Worm (Caenorhabditis elegans) whole organism, L3 larva: Measurements from ENCODE around the gene rnp-9.
A peak's percentile ranks its signal among the peaks of the same experiment; 100 is the strongest.

Experiments
- R02D3.7 ChIP-seq: fragments of 150-350 bp; optimal IDR thresholded peaks from 2 replicates; lab custom pipeline; 2014; ENCODE audit warnings: missing biosample characterization, missing genetic modification characterization
- ZK546.5 ChIP-seq: sonication (generic microtip); optimal IDR thresholded peaks from 2 replicates; lab custom pipeline; 2017; ENCODE audit warnings: missing biosample characterization, missing genetic modification characterization
- aly-2 ChIP-seq: fragments of 150-350 bp; optimal IDR thresholded peaks from 2 replicates; lab custom pipeline; 2014; ENCODE audit warnings: missing biosample characterization, missing genetic modification characterization
- ceh-16 ChIP-seq: sonication (generic microtip); optimal IDR thresholded peaks from 2 replicates; lab custom pipeline; 2017; ENCODE audit warnings: missing biosample characterization, missing genetic modification characterization
- ceh-28 ChIP-seq: fragments of 150-350 bp; optimal IDR thresholded peaks from 2 replicates; lab custom pipeline; 2014; ENCODE audit warnings: missing biosample characterization, missing genetic modification reagents, missing genetic modification characterization
- ceh-82 ChIP-seq: fragments of 150-350 bp; optimal IDR thresholded peaks from 2 replicates; lab custom pipeline; 2014; ENCODE audit warnings: missing biosample characterization, missing genetic modification characterization
- ceh-9 ChIP-seq: sonication (generic microtip); optimal IDR thresholded peaks from 2 replicates; lab custom pipeline; 2018; ENCODE audit warnings: missing biosample characterization, missing genetic modification characterization
- daf-12 ChIP-seq: fragments of 150-350 bp; optimal IDR thresholded peaks from 2 replicates; lab custom pipeline; 2014; ENCODE audit warnings: missing biosample characterization, missing genetic modification reagents, missing genetic modification characterization
- egl-27 ChIP-seq: sonication (generic microtip); optimal IDR thresholded peaks from 4 replicates; lab custom pipeline; 2017; ENCODE audit warnings: missing biosample characterization, missing genetic modification reagents, missing genetic modification characterization
- egl-5 ChIP-seq: fragments of 150-350 bp; optimal IDR thresholded peaks from 2 replicates; lab custom pipeline; 2017; ENCODE audit warnings: missing biosample characterization, missing genetic modification reagents, missing genetic modification characterization, inconsistent platforms
- elt-1 ChIP-seq: fragments of 150-350 bp; optimal IDR thresholded peaks from 2 replicates; lab custom pipeline; 2014; ENCODE audit warnings: missing biosample characterization, missing genetic modification characterization
- elt-2 ChIP-seq: sonication (generic microtip); optimal IDR thresholded peaks from 2 replicates; lab custom pipeline; 2016; ENCODE audit warnings: missing genetic modification reagents, mild to moderate bottlenecking, missing genetic modification characterization, missing compliant biosample characterization
- eor-1 ChIP-seq, 2 experiments: fragments of 150-350 bp; optimal IDR thresholded peaks; 2 replicates each; lab custom pipeline; 2014 to 2018; ENCODE audit warnings: missing biosample characterization in 2 of 2, missing genetic modification characterization in 2 of 2
- fkh-10 ChIP-seq: sonication (generic microtip); optimal IDR thresholded peaks from 2 replicates; lab custom pipeline; 2017; ENCODE audit warnings: missing biosample characterization, missing genetic modification reagents, missing genetic modification characterization
- fkh-2 ChIP-seq: fragments of 150-350 bp; optimal IDR thresholded peaks from 2 replicates; lab custom pipeline; 2014; ENCODE audit warnings: missing biosample characterization, missing genetic modification reagents, missing genetic modification characterization
- hmg-11 ChIP-seq: sonication (generic microtip); optimal IDR thresholded peaks from 2 replicates; lab custom pipeline; 2016; ENCODE audit warnings: missing genetic modification characterization, missing compliant biosample characterization
- jun-1 ChIP-seq: fragments of 150-350 bp; optimal IDR thresholded peaks from 2 replicates; lab custom pipeline; 2014; ENCODE audit warnings: missing biosample characterization, missing genetic modification reagents, missing genetic modification characterization
- lin-39 ChIP-seq: fragments of 150-350 bp; optimal IDR thresholded peaks from 2 replicates; lab custom pipeline; 2018; ENCODE audit warnings: missing biosample characterization, missing genetic modification reagents, missing genetic modification characterization
- lsy-12 ChIP-seq: sonication (generic microtip); optimal IDR thresholded peaks from 2 replicates; lab custom pipeline; 2016; ENCODE audit warnings: mild to moderate bottlenecking, missing genetic modification characterization, missing compliant biosample characterization
- mdl-1 ChIP-seq: fragments of 150-350 bp; optimal IDR thresholded peaks from 2 replicates; lab custom pipeline; 2014; ENCODE audit warnings: missing biosample characterization, missing genetic modification characterization
- nfya-1 ChIP-seq: sonication (generic microtip); optimal IDR thresholded peaks from 2 replicates; lab custom pipeline; 2017; ENCODE audit warnings: missing genetic modification characterization, mild to moderate bottlenecking, missing compliant biosample characterization, antibody characterized with exemption, moderate library complexity; ENCODE audit not compliant: insufficient read depth
- nhr-11 ChIP-seq: fragments of 150-350 bp; optimal IDR thresholded peaks from 2 replicates; lab custom pipeline; 2014; ENCODE audit warnings: missing biosample characterization, missing genetic modification characterization
- nhr-23 ChIP-seq: fragments of 150-350 bp; optimal IDR thresholded peaks from 2 replicates; lab custom pipeline; 2014; ENCODE audit warnings: missing biosample characterization, missing genetic modification reagents, missing genetic modification characterization
- nhr-237 ChIP-seq: fragments of 150-350 bp; optimal IDR thresholded peaks from 2 replicates; lab custom pipeline; 2014; ENCODE audit warnings: missing biosample characterization, missing genetic modification characterization
- nhr-25 ChIP-seq: sonication (generic microtip); optimal IDR thresholded peaks from 2 replicates; lab custom pipeline; 2017; ENCODE audit warnings: missing biosample characterization, missing genetic modification characterization
- nhr-28 ChIP-seq: fragments of 150-350 bp; optimal IDR thresholded peaks from 2 replicates; lab custom pipeline; 2014; ENCODE audit warnings: missing biosample characterization, missing genetic modification characterization
- nhr-43 ChIP-seq: sonication (generic microtip); optimal IDR thresholded peaks from 2 replicates; lab custom pipeline; 2016; ENCODE audit warnings: mild to moderate bottlenecking, missing genetic modification characterization, missing compliant biosample characterization; ENCODE audit not compliant: poor library complexity, severe bottlenecking
- nhr-76 ChIP-seq: fragments of 150-350 bp; sonication (generic microtip); optimal IDR thresholded peaks from 5 replicates; lab custom pipeline; 2014; ENCODE audit warnings: missing biosample characterization, missing genetic modification characterization
- nhr-77 ChIP-seq: fragments of 150-350 bp; optimal IDR thresholded peaks from 2 replicates; lab custom pipeline; 2014; ENCODE audit warnings: missing biosample characterization, missing genetic modification characterization
- pha-4 ChIP-seq: fragments of 150-350 bp; optimal IDR thresholded peaks from 2 replicates; lab custom pipeline; 2014; ENCODE audit warnings: missing biosample characterization, missing genetic modification reagents, missing genetic modification characterization
- pqm-1 ChIP-seq: fragments of 150-350 bp; optimal IDR thresholded peaks from 2 replicates; lab custom pipeline; 2017; ENCODE audit warnings: missing biosample characterization, missing genetic modification characterization, inconsistent platforms
- sea-2 ChIP-seq: fragments of 150-350 bp; sonication (generic microtip); optimal IDR thresholded peaks from 4 replicates; lab custom pipeline; 2014; ENCODE audit warnings: missing biosample characterization, missing genetic modification reagents, missing genetic modification characterization
- skn-1 ChIP-seq: fragments of 150-350 bp; optimal IDR thresholded peaks from 2 replicates; lab custom pipeline; 2014; ENCODE audit warnings: missing biosample characterization, missing genetic modification characterization
- snpc-4 ChIP-seq: fragments of 150-350 bp; optimal IDR thresholded peaks from 2 replicates; lab custom pipeline; 2014; ENCODE audit warnings: missing biosample characterization, missing genetic modification characterization
- tbx-2 ChIP-seq: sonication (generic microtip); optimal IDR thresholded peaks from 2 replicates; lab custom pipeline; 2016; ENCODE audit warnings: mild to moderate bottlenecking, missing genetic modification characterization, missing compliant biosample characterization
- unc-39 ChIP-seq: sonication (generic microtip); optimal IDR thresholded peaks from 4 replicates; lab custom pipeline; 2017; ENCODE audit warnings: missing biosample characterization, missing genetic modification characterization
- unc-62 ChIP-seq: fragments of 150-350 bp; sonication (generic microtip); optimal IDR thresholded peaks from 4 replicates; lab custom pipeline; 2014; ENCODE audit warnings: missing biosample characterization, missing genetic modification reagents, missing genetic modification characterization
- zag-1 ChIP-seq: fragments of 150-350 bp; optimal IDR thresholded peaks from 2 replicates; lab custom pipeline; 2014; ENCODE audit warnings: missing biosample characterization, missing genetic modification characterization
- ztf-11 ChIP-seq: fragments of 150-350 bp; optimal IDR thresholded peaks from 2 replicates; lab custom pipeline; 2014; ENCODE audit warnings: missing biosample characterization, missing genetic modification characterization
- ztf-4 ChIP-seq: fragments of 150-350 bp; optimal IDR thresholded peaks from 2 replicates; lab custom pipeline; 2014; ENCODE audit warnings: missing biosample characterization, missing genetic modification characterization

The rnp-9 gene

ce11 chrX:10133082-10133481 lies 34.0 kb upstream of the rnp-9 start, which contains the start of gene unc-58:
unc-58 (minus strand) TSS chrX:10133182.
- TF ChIP-seq nhr-237 (tag; lab: Kevin White, UChicago) = no peak
- no peak for TF ChIP-seq aly-2 (tag; lab: Kevin White, UChicago)
- TF ChIP-seq unc-39 (tag; lab: Kevin White, UChicago) = no peak
- no peak for TF ChIP-seq nhr-77 (tag; lab: Kevin White, UChicago)
- no peak for TF ChIP-seq zag-1
- no peak for TF ChIP-seq nhr-25 (tag; lab: Kevin White, UChicago)
- TF ChIP-seq fkh-10 (GFP tag; lab: Kevin White, UChicago) = no peak
- TF ChIP-seq ceh-82 (tag; lab: Kevin White, UChicago) = no peak
- no peak for TF ChIP-seq R02D3.7 (tag; lab: Kevin White, UChicago)
- no peak for TF ChIP-seq elt-1
- no peak for TF ChIP-seq nhr-23 (tag; lab: Kevin White, UChicago)
- TF ChIP-seq nhr-76 (tag; lab: Kevin White, UChicago) = no peak
- no peak for TF ChIP-seq ceh-9
- TF ChIP-seq jun-1 = no peak
- TF ChIP-seq nhr-11 (tag; lab: Kevin White, UChicago) = no peak
- TF ChIP-seq unc-62 (GFP tag; lab: Kevin White, UChicago) = no peak
- TF ChIP-seq, all 47 proteins: peak for 0

DNA sequence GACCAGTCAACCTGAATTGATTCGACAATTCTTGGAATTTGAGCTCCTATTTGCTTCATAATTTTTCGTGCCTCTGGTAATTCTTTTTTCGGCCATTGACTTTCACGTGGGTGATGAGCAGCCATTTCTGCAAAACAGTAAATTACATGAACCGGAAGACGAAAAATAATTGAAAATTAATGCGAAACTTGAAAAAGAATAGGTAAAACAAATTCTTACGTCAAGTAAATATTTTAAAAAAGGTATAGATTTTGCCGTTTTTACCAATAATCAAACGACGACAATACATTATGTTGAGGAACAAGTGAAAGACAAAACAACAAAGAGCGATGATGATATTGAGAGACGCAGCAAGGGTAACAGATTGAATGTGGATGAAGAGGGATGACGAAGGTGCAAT lies 28.6 kb upstream of the rnp-9 start, which contains the start of gene moc-1:
TSS of gene moc-1 (minus strand) at position 127 of the 400 bp plus-strand sequence.
- no peak for TF ChIP-seq pqm-1

- TF ChIP-seq ZK546.5 (no peak), daf-12 (no peak), skn-1 (tag; lab: Kevin White, UChicago) (no peak), elt-1 (no peak), nhr-43 (tag; lab: Kevin White, UChicago) (no peak), ceh-9 (no peak), nhr-28 (tag; lab: Kevin White, UChicago) (no peak), elt-2 (tag; lab: Kevin White, UChicago) (no peak), jun-1 (no peak), snpc-4 (tag; lab: Kevin White, UChicago) (no peak)
Observed at ce11 chrX:10141264-10141663, 25.8 kb upstream of the rnp-9 start.

ce11 chrX:10141963-10142431 lies 25.1 kb upstream of the rnp-9 start, which contains the start of gene oac-14:
oac-14 (minus strand) TSS chrX:10142013.
- TF ChIP-seq pqm-1 (peak; percentile 98), ceh-16 (tag; lab: Kevin White, UChicago) (no peak), ceh-28 (tag; lab: Kevin White, UChicago) (peak; percentile 31), ZK546.5 (no peak), elt-1 (no peak), egl-5 (tag; lab: Kevin White, UChicago) (no peak), nhr-43 (tag; lab: Kevin White, UChicago) (no peak), ztf-4 (tag; lab: Kevin White, UChicago) (no peak), jun-1 (peak; percentile 89), mdl-1 (tag; lab: Kevin White, UChicago) (no peak), nfya-1 (peak; percentile 17), eor-1 (tag; optimal IDR thresholded peaks at IDR 0.05; lab: Kevin White, UChicago) (no peak), ceh-9 (no peak), nhr-25 (tag; lab: Kevin White, UChicago) (no peak), sea-2 (GFP tag; lab: Kevin White, UChicago) (no peak), nhr-77 (tag; lab: Kevin White, UChicago) (no peak), elt-2 (tag; lab: Kevin White, UChicago) (peak; percentile 99), pha-4 (tag; lab: Kevin White, UChicago) (peak; percentile 50)

DNA sequence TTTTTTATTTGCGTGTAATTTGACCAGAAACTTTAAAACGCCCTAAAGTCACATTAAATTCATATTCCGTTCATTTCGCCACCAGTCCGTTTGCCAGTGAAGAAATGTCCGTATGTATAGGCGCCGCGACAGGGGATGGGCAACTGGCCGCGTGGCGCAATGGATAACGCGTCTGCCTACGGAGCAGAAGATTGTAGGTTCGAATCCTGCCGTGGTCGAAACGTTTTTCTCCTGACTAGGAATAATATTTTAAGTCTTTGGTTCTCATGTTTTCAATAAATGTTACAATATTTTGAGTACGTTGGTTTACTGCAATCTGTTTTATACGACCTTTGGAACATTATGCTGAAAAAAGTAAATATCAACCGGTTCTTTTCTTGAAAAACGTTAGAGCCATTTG lies 22.1 kb upstream of the rnp-9 start:
- TF ChIP-seq nhr-77 (tag; lab: Kevin White, UChicago) (no peak), skn-1 (tag; lab: Kevin White, UChicago) (peak; percentile 29), nhr-23 (tag; lab: Kevin White, UChicago) (peak; percentile 48), pqm-1 (peak; percentile 6), nhr-11 (tag; lab: Kevin White, UChicago) (no peak), ceh-28 (tag; lab: Kevin White, UChicago) (peak; percentile 23), aly-2 (tag; lab: Kevin White, UChicago) (no peak), fkh-2 (no peak), ztf-11 (tag; lab: Kevin White, UChicago) (no peak), nhr-25 (tag; lab: Kevin White, UChicago) (peak; percentile 35), jun-1 (peak; percentile 25), egl-27 (no peak), nhr-43 (tag; lab: Kevin White, UChicago) (peak; percentile 81), elt-2 (tag; lab: Kevin White, UChicago) (peak; percentile 44), lin-39 (tag; lab: Kevin White, UChicago) (peak; percentile 54), lsy-12 (tag; lab: Kevin White, UChicago) (peak; percentile 60), tbx-2 (tag; lab: Kevin White, UChicago) (peak; percentile 55), hmg-11 (tag; lab: Kevin White, UChicago) (peak; percentile 91), pha-4 (tag; lab: Kevin White, UChicago) (peak; percentile 47), nfya-1 (peak; percentile 49)
- TF ChIP-seq, all 47 proteins: peak for 14
